Worm (Caenorhabditis elegans) whole organism, L4/young adult: ENCODE results near the gene F59B10.2.

ENCODE experiments used
- W03F9.2 ChIP-seq: fragments of 150-350 bp; optimal IDR thresholded peaks from 2 replicates; lab custom pipeline; 2014; ENCODE audit warnings: missing biosample characterization, missing genetic modification characterization
- him-1 ChIP-seq: sonication (generic microtip); optimal IDR thresholded peaks from 2 replicates; lab custom pipeline; 2016; ENCODE audit warnings: missing genotype, missing genetic modification reagents, missing genetic modification characterization, missing compliant biosample characterization

ce11 chrII:10550173-10550572 lies 40.5 kb upstream of the F59B10.2 start:
- TF ChIP-seq him-1 (tag; lab: Kevin White, UChicago) = no peak
- TF ChIP-seq W03F9.2 (tag; lab: Kevin White, UChicago) = no peak
